Worm (Caenorhabditis elegans) whole organism, young adult: Measurements from ENCODE around the gene nhr-51.
"Not testable (repeated sequence)": the region's sequence is repeated elsewhere in the genome, so short reads cannot be mapped to it uniquely, and the experiment has no call there.

Experiments
- Y95B8A.8 ChIP-seq: fragments of 200-800 bp; sonication (Bioruptor generic); IDR thresholded peaks from 2 replicates; pipeline ENCODE4 v1.3.6; 2022; ENCODE audit warnings: missing genetic modification reagents, missing genetic modification characterization, missing compliant biosample characterization
- ama-1 ChIP-seq, 3 experiments: fragments of 150-350 bp in 1 of 3; sonication (generic microtip) in 2 of 3; optimal IDR thresholded peaks; 2 replicates each; lab custom pipeline; 2014 to 2018; ENCODE audit warnings: missing biosample characterization in 2 of 3, missing genetic modification characterization in 2 of 3, missing genetic modification reagents in 2 of 3
- die-1 ChIP-seq: sonication (generic microtip); optimal IDR thresholded peaks from 2 replicates; lab custom pipeline; 2016; ENCODE audit warnings: missing genotype, mild to moderate bottlenecking, missing genetic modification characterization, missing compliant biosample characterization
- ets-4 ChIP-seq: fragments of 200-800 bp; sonication (Bioruptor generic); optimal IDR thresholded peaks from 2 replicates; lab custom pipeline; 2018; ENCODE audit warnings: mild to moderate bottlenecking, missing genetic modification characterization, missing compliant biosample characterization
- hrde-1 ChIP-seq: sonication (generic microtip); optimal IDR thresholded peaks from 2 replicates; lab custom pipeline; 2016; ENCODE audit warnings: missing genetic modification characterization, mild to moderate bottlenecking, missing compliant biosample characterization, moderate library complexity, missing genotype, missing genetic modification reagents, borderline replicate concordance
- lir-1 ChIP-seq: fragments of 200-800 bp; sonication (Bioruptor generic); conservative IDR thresholded peaks from 2 replicates; pipeline ENCODE4 v1.3.6; 2022; ENCODE audit warnings: missing genetic modification reagents, missing genetic modification characterization, missing compliant biosample characterization
- nfya-1 ChIP-seq: sonication (generic microtip); optimal IDR thresholded peaks from 2 replicates; lab custom pipeline; 2017; ENCODE audit warnings: antibody characterized with exemption, missing compliant biosample characterization, missing genetic modification characterization, borderline replicate concordance; ENCODE audit not compliant: insufficient read depth
- nfyb-1 ChIP-seq: fragments of 200-800 bp; sonication (Bioruptor generic); IDR thresholded peaks from 2 replicates; pipeline ENCODE4 v1.3.6; 2022; ENCODE audit warnings: missing genetic modification reagents, missing genetic modification characterization, missing compliant biosample characterization
- pha-4 ChIP-seq: fragments of 150-350 bp; sonication (generic microtip); optimal IDR thresholded peaks from 2 replicates; lab custom pipeline; 2014; ENCODE audit warnings: missing biosample characterization, missing genetic modification reagents, missing genetic modification characterization
- repo-1 ChIP-seq: sonication (generic microtip); optimal IDR thresholded peaks from 2 replicates; lab custom pipeline; 2017; ENCODE audit warnings: mild to moderate bottlenecking, missing genetic modification characterization, missing compliant biosample characterization
- sea-2 ChIP-seq: fragments of 200-800 bp; sonication (Bioruptor generic); IDR thresholded peaks from 2 replicates; pipeline ENCODE4 v1.3.6; 2022; ENCODE audit warnings: missing genetic modification characterization, missing compliant biosample characterization
- tbx-9 ChIP-seq: sonication (generic microtip); optimal IDR thresholded peaks from 2 replicates; lab custom pipeline; 2016; ENCODE audit warnings: borderline replicate concordance, missing genetic modification characterization, inconsistent platforms, missing compliant biosample characterization
- ztf-26 ChIP-seq: sonication (generic microtip); optimal IDR thresholded peaks from 2 replicates; lab custom pipeline; 2017; ENCODE audit warnings: missing genetic modification characterization, missing compliant biosample characterization

DNA sequence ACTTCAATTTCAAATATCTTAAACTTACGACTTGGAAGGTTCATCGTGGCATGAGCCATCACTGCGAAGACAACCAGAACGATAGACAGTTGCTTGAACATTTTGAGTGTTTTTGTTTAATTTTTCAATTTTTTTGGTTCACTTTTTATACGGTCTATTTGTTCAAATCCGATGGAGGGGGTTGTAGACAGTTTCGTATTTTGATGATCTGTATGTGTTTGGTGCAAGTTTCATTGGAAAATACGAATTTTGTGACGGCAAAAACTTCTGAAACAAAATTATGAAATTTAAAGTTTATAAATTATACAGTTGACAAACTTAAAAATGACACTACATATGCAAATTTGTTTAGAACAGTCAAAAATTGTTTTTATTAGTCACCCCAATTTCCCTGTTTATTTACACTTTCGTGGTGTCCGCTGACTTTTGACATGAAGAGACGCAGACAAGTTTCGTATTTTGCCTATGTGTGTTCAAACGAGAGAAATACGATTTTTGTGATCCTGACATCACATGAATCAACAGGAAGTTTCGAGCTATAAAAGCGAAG, 26.2 kb upstream of the nhr-51 start, which contains the start of the genes C55A1.7 and C55A1.6:
- TF ChIP-seq die-1 (tag; lab: Kevin White, UChicago); pha-4 (tag; lab: Kevin White, UChicago); sea-2 (GFP tag; lab: Robert Waterston, UW); nfyb-1 (GFP tag; lab: Robert Waterston, UW); repo-1; ama-1 (optimal IDR thresholded peaks at IDR 0.05; lab: Kevin White, UChicago); ama-1 (GFP tag; optimal IDR thresholded peaks at IDR 0.05; lab: Kevin White, UChicago); ets-4 (GFP tag; lab: Kevin White, UChicago); lir-1; nfya-1; Y95B8A.8; ztf-26 (tag; lab: Kevin White, UChicago); hrde-1 (tag; lab: Kevin White, UChicago); tbx-9 (tag; lab: Kevin White, UChicago): not testable (repeated sequence)
